Fruit fly (Drosophila melanogaster): ENCODE data around the gene Rcd4.

- TF ChIP-seq CTCF (optimal IDR thresholded peaks at IDR 0.05), result no peak
- no peak for TF ChIP-seq CG8478 (optimal IDR thresholded peaks at IDR 0.05)
These were observed 10.5 kb downstream of the Rcd4 start, which contains the start of gene Acp29AB for dm6 chr2L:8393122-8393521.
